Worm (Caenorhabditis elegans): ENCODE results near the gene B0252.11.

- TF ChIP-seq nhr-77 (tag; optimal IDR thresholded peaks at IDR 0.05), result no peak
- no peak for TF ChIP-seq hlh-4 (tag; optimal IDR thresholded peaks at IDR 0.05)
- TF ChIP-seq ztf-11 (tag; optimal IDR thresholded peaks at IDR 0.05), result no peak
- TF ChIP-seq elt-2 (tag; optimal IDR thresholded peaks at IDR 0.05), result no peak
- TF ChIP-seq ces-1 (GFP tag; optimal IDR thresholded peaks at IDR 0.05), result no peak
- no peak for TF ChIP-seq lin-39 (tag; optimal IDR thresholded peaks at IDR 0.05)
These were observed 46.8 kb downstream of the B0252.11 start, which contains the start of gene clhm-1 for ce11 chrII:6870803-6871202.

All from whole organism, L1 larva.